Comparison of ENCODE assay signal across 3 fruit fly cellular contexts in the genomic region with DNA sequence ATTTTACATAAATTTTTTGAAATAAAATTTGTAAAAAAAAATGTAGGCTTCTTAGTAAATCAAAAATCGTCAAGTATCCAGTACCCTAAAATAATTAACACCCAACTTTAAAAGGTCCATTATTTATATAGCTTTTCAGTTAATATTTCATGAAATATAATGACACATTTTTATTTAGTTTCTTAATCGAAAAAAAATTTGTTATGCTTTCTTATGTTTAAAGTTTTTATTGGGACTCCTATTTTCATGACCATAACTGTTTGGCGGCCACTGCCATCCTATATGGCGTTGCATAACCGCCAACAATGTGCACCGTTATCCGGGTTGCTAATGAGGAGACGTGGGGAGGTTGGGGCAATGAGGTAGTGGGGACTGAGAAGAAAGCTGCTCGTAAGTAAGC.
A peak's percentile ranks its signal among the peaks of the same experiment; 100 is the strongest.
TF ChIP-seq lines count a peak whose summit lies in the region.

No protein-coding gene starts in this region.

- no peak for TF ChIP-seq CTCF in whole organism, embryonic (GFP tag; optimal IDR thresholded peaks at IDR 0.05; lab: Kevin White, UChicago)

TF ChIP-seq in whole organism, embryonic, 481 proteins besides CTCF, POLR2A, EP300 and RAD21 (continues in another document):
- TF ChIP-seq CG34224 (GFP tag; IDR thresholded peaks at IDR 0.05; lab: Robert Waterston, UW; ENCODE audit: partially characterized antibody) (no peak), CG17829 (tag; optimal IDR thresholded peaks at IDR 0.05; lab: Kevin White, UChicago) (no peak), CG10979 (tag; optimal IDR thresholded peaks at IDR 0.05; lab: Kevin White, UChicago) (peak; percentile 37), onecut (GFP tag; IDR thresholded peaks at IDR 0.05; lab: Robert Waterston, UW) (no peak), tin (GFP tag; optimal IDR thresholded peaks at IDR 0.05; lab: Kevin White, UChicago) (no peak), Drgx (GFP tag; IDR thresholded peaks at IDR 0.05; lab: Robert Waterston, UW) (no peak), Fer2 (tag; optimal IDR thresholded peaks at IDR 0.05; lab: Kevin White, UChicago) (no peak), CG32772 (GFP tag; IDR thresholded peaks at IDR 0.05; lab: Robert Waterston, UW) (no peak), pzg (GFP tag; optimal IDR thresholded peaks at IDR 0.05; lab: Kevin White, UChicago) (no peak), CG7271 (tag; optimal IDR thresholded peaks at IDR 0.05; lab: Kevin White, UChicago) (no peak), slbo (GFP tag; IDR thresholded peaks at IDR 0.05; lab: Robert Waterston, UW) (no peak), zfh1 (GFP tag; IDR thresholded peaks at IDR 0.05; lab: Robert Waterston, UW) (0 out of 3 replicates have a peak, but pooled peaks have one; percentile 18), pros (GFP tag; optimal IDR thresholded peaks at IDR 0.05; lab: Kevin White, UChicago) (no peak), ci (GFP tag; IDR thresholded peaks at IDR 0.05; lab: Robert Waterston, UW) (peak; percentile 20; the same call in 1 of the 3 replicates), B-H1 (GFP tag; IDR thresholded peaks at IDR 0.05; lab: Robert Waterston, UW) (no peak), CG5245 (GFP tag; optimal IDR thresholded peaks at IDR 0.05; lab: Kevin White, UChicago) (no peak), kay (GFP tag; optimal IDR thresholded peaks at IDR 0.05; lab: Kevin White, UChicago) (no peak), Xrp1 (GFP tag; IDR thresholded peaks at IDR 0.05; lab: Robert Waterston, UW) (0 out of 2 replicates have a peak, but pooled peaks have one; percentile 11), CG11093 (GFP tag; IDR thresholded peaks at IDR 0.05; lab: Robert Waterston, UW) (no peak), emc (GFP tag; optimal IDR thresholded peaks at IDR 0.05; lab: Kevin White, UChicago) (no peak), CG12104 (GFP tag; optimal IDR thresholded peaks at IDR 0.05; lab: Kevin White, UChicago) (no peak), stwl (tag; optimal IDR thresholded peaks at IDR 0.05; lab: Kevin White, UChicago) (no peak), Atf-2 (GFP tag; optimal IDR thresholded peaks at IDR 0.05; lab: Kevin White, UChicago) (no peak), Ets97D (GFP tag; optimal IDR thresholded peaks at IDR 0.05; lab: Kevin White, UChicago) (no peak), CG17359 (tag; optimal IDR thresholded peaks at IDR 0.05; lab: Kevin White, UChicago) (no peak), salm (tag; optimal IDR thresholded peaks at IDR 0.05; lab: Kevin White, UChicago) (no peak), CG10543 (GFP tag; optimal IDR thresholded peaks at IDR 0.05; lab: Kevin White, UChicago) (no peak), CG11696 (GFP tag; IDR thresholded peaks at IDR 0.05; lab: Robert Waterston, UW) (peak; percentile 58), lab (GFP tag; optimal IDR thresholded peaks at IDR 0.05; lab: Kevin White, UChicago) (no peak), CG43689 (GFP tag; IDR thresholded peaks at IDR 0.05; lab: Robert Waterston, UW) (no peak)

TF ChIP-seq in whole organism, prepupa, 60 proteins besides CTCF, POLR2A, EP300 and RAD21:
- TF ChIP-seq CG15336 (GFP tag; IDR thresholded peaks at IDR 0.05; lab: Robert Waterston, UW) = peak; percentile 64
- no peak for TF ChIP-seq CG11294 (GFP tag; IDR thresholded peaks at IDR 0.05; lab: Robert Waterston, UW)
- peak; percentile 68 for TF ChIP-seq CG8119 (GFP tag; IDR thresholded peaks at IDR 0.05; lab: Robert Waterston, UW)
- TF ChIP-seq Sox14 (GFP tag; optimal IDR thresholded peaks at IDR 0.05; lab: Kevin White, UChicago) = no peak
- TF ChIP-seq CG32006 (GFP tag; optimal IDR thresholded peaks at IDR 0.05; lab: Kevin White, UChicago) = peak; percentile 10
- TF ChIP-seq CG31627 (GFP tag; optimal IDR thresholded peaks at IDR 0.05; lab: Kevin White, UChicago) = no peak
- TF ChIP-seq fkh (GFP tag; optimal IDR thresholded peaks at IDR 0.05; lab: Kevin White, UChicago) = no peak
- TF ChIP-seq Eip78C (GFP tag; lab: Kevin White, UChicago) = peak; percentile 82
- TF ChIP-seq CG10631 (GFP tag; optimal IDR thresholded peaks at IDR 0.05; lab: Kevin White, UChicago) = peak; percentile 0
- peak; percentile 29; the same call in 1 of the 2 replicates for TF ChIP-seq Gug (GFP tag; IDR thresholded peaks at IDR 0.05; lab: Robert Waterston, UW)
- peak; percentile 3 for TF ChIP-seq CG10669 (GFP tag; optimal IDR thresholded peaks at IDR 0.05; lab: Kevin White, UChicago)
- peak; percentile 70 for TF ChIP-seq svp (GFP tag; lab: Kevin White, UChicago)
- peak; percentile 37; the same call in 2 of the 3 replicates for TF ChIP-seq eg (GFP tag; IDR thresholded peaks at IDR 0.05; lab: Robert Waterston, UW)
- peak; percentile 40; the same call in 2 of the 3 replicates for TF ChIP-seq CG6163 (GFP tag; IDR thresholded peaks at IDR 0.05; lab: Robert Waterston, UW)
- peak; percentile 40 for TF ChIP-seq topi (GFP tag; optimal IDR thresholded peaks at IDR 0.05; lab: Kevin White, UChicago)
- peak; percentile 23 for TF ChIP-seq esn (GFP tag; optimal IDR thresholded peaks at IDR 0.05; lab: Kevin White, UChicago)
- TF ChIP-seq CG16779 (tag; optimal IDR thresholded peaks at IDR 0.05; lab: Kevin White, UChicago) = no peak
TF ChIP-seq in whole organism, prepupa: peak in this region for 12.

TF ChIP-seq in whole organism, pupa, 21 proteins besides CTCF, POLR2A, EP300 and RAD21:
- TF ChIP-seq Snoo (tag; optimal IDR thresholded peaks at IDR 0.05; lab: Kevin White, UChicago) (no peak), rn (GFP tag; IDR thresholded peaks at IDR 0.05; lab: Robert Waterston, UW) (no peak), CG12605 (GFP tag; IDR thresholded peaks at IDR 0.05; lab: Robert Waterston, UW) (no peak), CG9948 (tag; optimal IDR thresholded peaks at IDR 0.05; lab: Kevin White, UChicago) (no peak), CG8301 (tag; optimal IDR thresholded peaks at IDR 0.05; lab: Kevin White, UChicago) (no peak), CG14655 (GFP tag; optimal IDR thresholded peaks at IDR 0.05; lab: Kevin White, UChicago) (peak; percentile 56), CG8159 (tag; optimal IDR thresholded peaks at IDR 0.05; lab: Kevin White, UChicago) (peak; percentile 37), CG15710 (tag; optimal IDR thresholded peaks at IDR 0.05; lab: Kevin White, UChicago) (no peak), CG10348 (GFP tag; IDR thresholded peaks at IDR 0.05; lab: Robert Waterston, UW) (no peak), EcR (GFP tag; optimal IDR thresholded peaks at IDR 0.05; lab: Kevin White, UChicago) (no peak), CG4496 (GFP tag; IDR thresholded peaks at IDR 0.05; lab: Robert Waterston, UW) (no peak), Pif1B (GFP tag; optimal IDR thresholded peaks at IDR 0.05; lab: Kevin White, UChicago) (no peak)
TF ChIP-seq in whole organism, pupa: peak in this region for 2.
